Worm (Caenorhabditis elegans): ENCODE results near the gene srt-18.

The srt-18 gene

DNA sequence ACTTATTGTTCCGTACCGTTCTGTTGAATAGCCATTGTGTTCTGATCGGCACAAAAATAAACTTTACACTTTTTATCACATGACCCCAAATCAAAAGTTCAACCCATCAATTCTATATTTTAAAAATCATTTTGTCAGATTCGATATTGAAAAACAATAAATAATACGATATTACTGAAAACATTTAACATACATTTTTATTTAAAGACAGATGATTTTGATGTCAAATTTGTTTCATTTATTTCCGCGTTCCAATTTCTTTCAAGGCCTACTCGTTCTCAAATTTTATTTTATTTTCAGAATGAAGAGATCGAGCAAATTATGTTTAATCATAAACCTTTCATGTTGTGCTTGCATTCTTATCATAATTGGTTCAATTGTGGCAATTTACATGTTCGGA is 20.6 kb downstream of the srt-18 start, which contains the start of gene F59E11.5:
F59E11.5 (plus strand) TSS at position 301 of the 400 bp plus-strand sequence.
- TF ChIP-seq snpc-3.4 (tag; optimal IDR thresholded peaks at IDR 0.05) (no peak), T26A5.8 (tag; optimal IDR thresholded peaks at IDR 0.05) (no peak), snpc-4 (GFP tag; optimal IDR thresholded peaks at IDR 0.05) (no peak), snpc-4 (tag; optimal IDR thresholded peaks at IDR 0.05) (no peak), nfya-2 (GFP tag; IDR thresholded peaks at IDR 0.05) (no peak), egrh-3 (GFP tag; IDR thresholded peaks at IDR 0.05) (no peak), let-526 (GFP tag; IDR thresholded peaks at IDR 0.05) (no peak), hlh-12 (tag; optimal IDR thresholded peaks at IDR 0.05) (no peak), dpl-1 (GFP tag; optimal IDR thresholded peaks at IDR 0.05) (no peak), K11D2.4 (GFP tag; IDR thresholded peaks at IDR 0.05) (no peak), egl-44 (GFP tag; IDR thresholded peaks at IDR 0.05) (no peak), cebp-1 (GFP tag; IDR thresholded peaks at IDR 0.05) (no peak), cebp-1 (tag; optimal IDR thresholded peaks at IDR 0.05) (no peak), bed-2 (GFP tag; IDR thresholded peaks at IDR 0.05) (no peak), ceh-79 (tag; optimal IDR thresholded peaks at IDR 0.05) (no peak), atf-7 (tag; optimal IDR thresholded peaks at IDR 0.05) (no peak), cebp-2 (GFP tag; IDR thresholded peaks at IDR 0.05) (no peak), akir-1 (GFP tag; optimal IDR thresholded peaks at IDR 0.05) (no peak), nfya-1 (tag; optimal IDR thresholded peaks at IDR 0.05; ENCODE audit: borderline replicate concordance, insufficient read depth) (no peak)

ce11 chrV:8994272-8994671 is 21.2 kb downstream of the srt-18 start:
- TF ChIP-seq athp-1 (tag; optimal IDR thresholded peaks at IDR 0.05) (no peak), Y53F4B.3 (GFP tag; IDR thresholded peaks at IDR 0.05) (no peak), T07F8.4 (tag; optimal IDR thresholded peaks at IDR 0.05) (no peak), him-1 (tag; optimal IDR thresholded peaks at IDR 0.05) (no peak), snpc-1.1 (tag; optimal IDR thresholded peaks at IDR 0.05; ENCODE audit: insufficient read depth) (no peak), cebp-2 (GFP tag; IDR thresholded peaks at IDR 0.05) (no peak), madf-6 (GFP tag; IDR thresholded peaks at IDR 0.05) (no peak), sdz-38 (tag; optimal IDR thresholded peaks at IDR 0.05) (no peak), nhr-179 (tag; optimal IDR thresholded peaks at IDR 0.05) (no peak), nfya-1 (tag; optimal IDR thresholded peaks at IDR 0.05; ENCODE audit: borderline replicate concordance, insufficient read depth) (no peak), F22D6.2 (tag; optimal IDR thresholded peaks at IDR 0.05) (no peak), ztf-22 (GFP tag; optimal IDR thresholded peaks at IDR 0.05) (no peak)

ce11 chrV:8991679-8992078 is 23.8 kb downstream of the srt-18 start, which contains the start of gene F59E11.6:
F59E11.6 (plus strand) TSS chrV:8991789.
- no peak for TF ChIP-seq lsl-1 (GFP tag; optimal IDR thresholded peaks at IDR 0.05)
- no peak for TF ChIP-seq ztf-3 (GFP tag; optimal IDR thresholded peaks at IDR 0.05)
- TF ChIP-seq repo-1 (tag; optimal IDR thresholded peaks at IDR 0.05): no peak
- no peak for TF ChIP-seq nhr-90 (tag; optimal IDR thresholded peaks at IDR 0.05)
- TF ChIP-seq aptf-2 (GFP tag; conservative IDR thresholded peaks at IDR 0.05): no peak
- no peak for TF ChIP-seq ets-4 (GFP tag; optimal IDR thresholded peaks at IDR 0.05)
- no peak for TF ChIP-seq Y53F4B.3 (GFP tag; IDR thresholded peaks at IDR 0.05)
- TF ChIP-seq ceh-91 (GFP tag; IDR thresholded peaks at IDR 0.05): no peak
- TF ChIP-seq F49E8.2 (tag; optimal IDR thresholded peaks at IDR 0.05; ENCODE audit: insufficient read depth): no peak
- TF ChIP-seq hrde-1 (tag; optimal IDR thresholded peaks at IDR 0.05; ENCODE audit: borderline replicate concordance): no peak
- no peak for TF ChIP-seq T26A5.8 (tag; optimal IDR thresholded peaks at IDR 0.05)
- TF ChIP-seq Y56A3A.18 (GFP tag; IDR thresholded peaks at IDR 0.05): no peak
- no peak for TF ChIP-seq lin-40 (tag; optimal IDR thresholded peaks at IDR 0.05)
- no peak for TF ChIP-seq zfh-2 (GFP tag; conservative IDR thresholded peaks at IDR 0.05)
- TF ChIP-seq nhr-27 (tag; optimal IDR thresholded peaks at IDR 0.05): no peak
